Fruit fly (Drosophila melanogaster): ENCODE data around the gene Prosbeta4.

Prosbeta4 gene

DNA sequence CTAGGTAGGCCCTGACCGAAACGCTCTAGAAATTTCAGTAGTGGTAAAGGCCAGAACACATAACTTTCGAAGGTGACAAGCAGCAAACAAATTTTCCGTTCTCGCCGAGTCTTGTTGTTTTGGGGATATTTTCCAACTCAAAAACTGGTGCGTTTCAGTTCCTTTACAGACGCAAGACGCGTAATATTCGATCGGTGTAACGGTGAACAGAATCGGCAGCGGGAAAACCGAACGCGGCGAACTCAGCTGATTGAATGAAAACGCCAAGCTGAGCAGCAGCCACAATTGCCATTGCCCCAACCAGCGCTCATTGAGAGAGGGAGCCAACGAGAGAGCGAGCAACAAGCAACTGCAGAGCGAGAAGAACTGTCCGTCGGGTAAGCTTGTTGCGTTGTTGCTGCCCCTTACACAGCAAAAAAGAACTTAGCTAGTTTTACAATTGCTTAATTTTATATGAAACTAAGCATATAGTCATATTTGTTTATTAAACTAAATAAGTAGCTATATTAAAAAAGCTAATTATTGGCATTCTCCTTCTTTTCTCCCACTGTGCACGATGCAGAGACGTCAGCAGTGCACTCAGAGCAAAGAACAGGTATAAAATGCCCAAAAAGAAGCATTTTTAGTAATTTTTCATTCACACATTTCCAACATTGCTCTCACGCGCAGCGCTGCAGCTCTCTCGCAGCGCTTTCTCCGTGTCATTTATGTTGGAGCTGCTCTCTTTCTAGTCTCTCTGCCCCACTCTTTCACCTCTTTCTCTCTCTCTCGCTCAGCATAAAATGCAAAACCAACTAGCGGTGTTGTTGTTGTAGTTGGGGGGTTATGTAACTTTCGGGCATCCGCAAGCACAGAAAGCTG lies 15.9 kb downstream of the Prosbeta4 start, which contains the start of the genes Cyt-c-d and CG31808 (continued):
- TF ChIP-seq CG12236 (GFP tag; optimal IDR thresholded peaks at IDR 0.05) = peak; percentile 85
- peak; percentile 85 for TF ChIP-seq CG17612 (GFP tag; IDR thresholded peaks at IDR 0.05)
- peak; percentile 97 for TF ChIP-seq H2.0 (GFP tag; IDR thresholded peaks at IDR 0.05)
- peak; percentile 77 for TF ChIP-seq Adf1 (GFP tag; IDR thresholded peaks at IDR 0.05)
- TF ChIP-seq ase (GFP tag; IDR thresholded peaks at IDR 0.05) = peak; percentile 98
- no peak; the same call in 1 of the 2 replicates for TF ChIP-seq tna (GFP tag; IDR thresholded peaks at IDR 0.05; ENCODE audit: partially characterized antibody)
- peak; percentile 96 for TF ChIP-seq tio (GFP tag; optimal IDR thresholded peaks at IDR 0.05)
- peak; percentile 98 for TF ChIP-seq Asciz (GFP tag; optimal IDR thresholded peaks at IDR 0.05)
- TF ChIP-seq lola (GFP tag; optimal IDR thresholded peaks at IDR 0.05) = peak in 1 of 3 experiments; percentile 95
- no peak for TF ChIP-seq Dfd (GFP tag; optimal IDR thresholded peaks at IDR 0.05)
- peak; percentile 98 for TF ChIP-seq CG2712 (tag; optimal IDR thresholded peaks at IDR 0.05)
- peak; percentile 99 for TF ChIP-seq ci (GFP tag; IDR thresholded peaks at IDR 0.05)
- TF ChIP-seq Blimp-1 (GFP tag; optimal IDR thresholded peaks at IDR 0.05) = peak; percentile 97
- no peak for TF ChIP-seq usp (GFP tag; optimal IDR thresholded peaks at IDR 0.05)
- peak; percentile 93 for TF ChIP-seq sim (GFP tag; IDR thresholded peaks at IDR 0.05)
- TF ChIP-seq aop (GFP tag; IDR thresholded peaks at IDR 0.05) = peak; percentile 90
- no peak for TF ChIP-seq lov (optimal IDR thresholded peaks at IDR 0.05)
- TF ChIP-seq lov (GFP tag; IDR thresholded peaks at IDR 0.05) = peak; percentile 96
- TF ChIP-seq run (tag; optimal IDR thresholded peaks at IDR 0.05) = peak; percentile 96
- peak; percentile 71 for TF ChIP-seq CTCF (GFP tag; optimal IDR thresholded peaks at IDR 0.05)
- TF ChIP-seq Xrp1 (GFP tag; IDR thresholded peaks at IDR 0.05) = peak; percentile 98
- TF ChIP-seq Poxn (GFP tag; IDR thresholded peaks at IDR 0.05) = peak; percentile 74
- peak; percentile 78 for TF ChIP-seq D19B (GFP tag; optimal IDR thresholded peaks at IDR 0.05)
- TF ChIP-seq CG32532 (GFP tag; IDR thresholded peaks at IDR 0.05) = peak; percentile 94
- peak; percentile 89 for TF ChIP-seq CG33213 (GFP tag; optimal IDR thresholded peaks at IDR 0.05)
- TF ChIP-seq CkIIα-i1 (GFP tag; IDR thresholded peaks at IDR 0.05) = peak; percentile 81
- TF ChIP-seq tll (GFP tag; optimal IDR thresholded peaks at IDR 0.05) = peak in 1 of 2 experiments; percentile 11
- TF ChIP-seq CG5180 (GFP tag; optimal IDR thresholded peaks at IDR 0.05) = peak; percentile 91
- TF ChIP-seq dimm (GFP tag; IDR thresholded peaks at IDR 0.05) = peak; percentile 93
- TF ChIP-seq H15 (GFP tag; IDR thresholded peaks at IDR 0.05) = peak; percentile 98
- TF ChIP-seq ssp (GFP tag; IDR thresholded peaks at IDR 0.05) = peak; percentile 91
- TF ChIP-seq NK7.1 (GFP tag; optimal IDR thresholded peaks at IDR 0.05) = peak; percentile 83
- TF ChIP-seq vfl (GFP tag; optimal IDR thresholded peaks at IDR 0.05) = peak; percentile 93
- peak; percentile 86 for TF ChIP-seq MTF-1 (GFP tag; optimal IDR thresholded peaks at IDR 0.05; ENCODE audit: borderline replicate concordance)
- TF ChIP-seq CG7928 (GFP tag; optimal IDR thresholded peaks at IDR 0.05) = peak; percentile 71
- peak; percentile 86 for TF ChIP-seq GATAe (GFP tag; conservative IDR thresholded peaks at IDR 0.05)
- peak; percentile 98 for TF ChIP-seq CG10366 (GFP tag; IDR thresholded peaks at IDR 0.05)
- TF ChIP-seq slou (GFP tag; optimal IDR thresholded peaks at IDR 0.05) = peak; percentile 91
- TF ChIP-seq Med (GFP tag) = peak; percentile 99
- peak; percentile 95; the same call in 1 of the 3 replicates for TF ChIP-seq CG3726 (GFP tag; IDR thresholded peaks at IDR 0.05)
- TF ChIP-seq Jarid2 (GFP tag; optimal IDR thresholded peaks at IDR 0.05) = peak; percentile 83
- TF ChIP-seq bsh (GFP tag; optimal IDR thresholded peaks at IDR 0.05) = peak; percentile 97 to 99
- TF ChIP-seq disco-r (GFP tag; optimal IDR thresholded peaks at IDR 0.05) = peak; percentile 93
- TF ChIP-seq Antp (GFP tag; optimal IDR thresholded peaks at IDR 0.05) = peak; percentile 77
- TF ChIP-seq CG9932 (GFP tag; IDR thresholded peaks at IDR 0.05) = peak; percentile 84
- TF ChIP-seq Hr51 (GFP tag; optimal IDR thresholded peaks at IDR 0.05) = peak; percentile 85 to 98
- peak; percentile 98 for TF ChIP-seq sob (GFP tag; IDR thresholded peaks at IDR 0.05)
- TF ChIP-seq trh (GFP tag; optimal IDR thresholded peaks at IDR 0.05) = peak; percentile 93
- peak; percentile 96 for TF ChIP-seq CG17361 (GFP tag; IDR thresholded peaks at IDR 0.05)

Data from whole organism, embryonic.